Fruit fly (Drosophila melanogaster) whole organism, embryonic: ENCODE data around the gene CG44303.

Experiments used
- Atf3 ChIP-seq: fragments of 200-800 bp; sonication (Bioruptor generic); optimal IDR thresholded peaks from 3 replicates; lab custom pipeline; 2016; ENCODE audit warnings: missing biosample characterization, missing genetic modification characterization
- B-H1 ChIP-seq: fragments of 200-800 bp; sonication (Bioruptor generic); IDR thresholded peaks from 3 replicates; pipeline ENCODE4 v1.3.6; 2022; ENCODE audit warnings: missing biosample characterization, missing genetic modification characterization
- CG10321 ChIP-seq: fragments of 200-800 bp; sonication (Bioruptor generic); IDR thresholded peaks from 2 replicates; pipeline ENCODE4 v1.3.6; 2022; ENCODE audit warnings: missing biosample characterization, missing genetic modification characterization
- CG12155 ChIP-seq: fragments of 200-800 bp; sonication (Bioruptor generic); optimal IDR thresholded peaks from 3 replicates; lab custom pipeline; 2016; ENCODE audit warnings: missing biosample characterization, missing genetic modification characterization
- CG12219 ChIP-seq: fragments of 200-800 bp; sonication (Bioruptor generic); optimal IDR thresholded peaks from 3 replicates; lab custom pipeline; 2018; ENCODE audit warnings: missing biosample characterization, mild to moderate bottlenecking, missing genetic modification characterization
- CG12942 ChIP-seq: fragments of 200-800 bp; sonication (Bioruptor generic); optimal IDR thresholded peaks from 3 replicates; lab custom pipeline; 2016; ENCODE audit warnings: missing biosample characterization, missing genetic modification characterization
- CG13775 ChIP-seq: fragments of 200-800 bp; sonication (Bioruptor generic); optimal IDR thresholded peaks from 3 replicates; lab custom pipeline; 2017; ENCODE audit warnings: missing biosample characterization, mild to moderate bottlenecking, missing genetic modification characterization
- CG14014 ChIP-seq: fragments of 200-800 bp; sonication (Bioruptor generic); IDR thresholded peaks from 2 replicates; pipeline ENCODE4 v1.3.6; 2022; ENCODE audit warnings: missing biosample characterization, missing genetic modification characterization
- CG14050 ChIP-seq: fragments of 200-800 bp; sonication (Bioruptor generic); IDR thresholded peaks from 3 replicates; pipeline ENCODE4 v1.3.6; 2022; ENCODE audit warnings: missing biosample characterization, missing genetic modification characterization
- CG15479 ChIP-seq: fragments of 200-800 bp; sonication (Bioruptor generic); optimal IDR thresholded peaks from 3 replicates; lab custom pipeline; 2019; ENCODE audit warnings: missing biosample characterization, mild to moderate bottlenecking, missing genetic modification characterization, moderate library complexity
- CG16813 ChIP-seq: fragments of 200-800 bp; sonication (Bioruptor generic); IDR thresholded peaks from 3 replicates; pipeline ENCODE4 v1.3.6; 2022; ENCODE audit warnings: missing biosample characterization, missing genetic modification characterization; ENCODE audit not compliant: partially characterized antibody
- CG17328 ChIP-seq: fragments of 200-800 bp; sonication (Bioruptor generic); IDR thresholded peaks from 2 replicates; pipeline ENCODE4 v1.3.6; 2022; ENCODE audit warnings: missing biosample characterization, missing genetic modification characterization
- CG17802 ChIP-seq: fragments of 200-800 bp; sonication (Bioruptor generic); optimal IDR thresholded peaks from 2 replicates; lab custom pipeline; 2018; ENCODE audit warnings: missing biosample characterization, mild to moderate bottlenecking, missing genetic modification characterization, moderate library complexity
- CG31224 ChIP-seq: fragments of 200-800 bp; sonication (Bioruptor generic); IDR thresholded peaks from 2 replicates; pipeline ENCODE4 v1.3.6; 2022; ENCODE audit warnings: missing biosample characterization, missing genetic modification characterization
- CG32532 ChIP-seq: fragments of 200-800 bp; sonication (Bioruptor generic); IDR thresholded peaks from 2 replicates; pipeline ENCODE4 v1.3.6; 2022; ENCODE audit warnings: missing biosample characterization, missing genetic modification characterization
- CG42726 ChIP-seq: fragments of 200-800 bp; sonication (Bioruptor generic); IDR thresholded peaks from 2 replicates; pipeline ENCODE4 v1.3.6; 2022; ENCODE audit warnings: missing biosample characterization, missing genetic modification characterization; ENCODE audit not compliant: partially characterized antibody
- CG43689 ChIP-seq: fragments of 200-800 bp; sonication (Bioruptor generic); IDR thresholded peaks from 2 replicates; pipeline ENCODE4 v1.3.6; 2022; ENCODE audit warnings: missing biosample characterization, missing genetic modification characterization
- CG4854 ChIP-seq: fragments of 200-800 bp; sonication (Bioruptor generic); optimal IDR thresholded peaks from 2 replicates; lab custom pipeline; 2016; ENCODE audit warnings: missing biosample characterization, missing genetic modification characterization, inconsistent platforms
- CG5180 ChIP-seq: fragments of 200-800 bp; sonication (Bioruptor generic); optimal IDR thresholded peaks from 3 replicates; lab custom pipeline; 2017; ENCODE audit warnings: missing biosample characterization, missing genetic modification characterization, mild to moderate bottlenecking, moderate library complexity, missing genetic modification reagents
- CG6654 ChIP-seq: fragments of 200-800 bp; sonication (Bioruptor generic); optimal IDR thresholded peaks from 2 replicates; lab custom pipeline; 2017; ENCODE audit warnings: missing biosample characterization, mild to moderate bottlenecking, missing genetic modification characterization
- CG7271 ChIP-seq: fragments of 200-800 bp; sonication (Bioruptor generic); optimal IDR thresholded peaks from 2 replicates; lab custom pipeline; 2018; ENCODE audit warnings: missing biosample characterization, mild to moderate bottlenecking, missing genetic modification characterization, moderate library complexity
- CG9727 ChIP-seq: fragments of 200-800 bp; sonication (Bioruptor generic); optimal IDR thresholded peaks from 3 replicates; lab custom pipeline; 2017; ENCODE audit warnings: missing biosample characterization, mild to moderate bottlenecking, missing genetic modification characterization
- CG9817 ChIP-seq: fragments of 200-800 bp; sonication (Bioruptor generic); optimal IDR thresholded peaks from 2 replicates; lab custom pipeline; 2018; ENCODE audit warnings: missing biosample characterization, mild to moderate bottlenecking, missing genetic modification characterization, moderate library complexity
- Dad ChIP-seq: fragments of 200-800 bp; sonication (Bioruptor generic); optimal IDR thresholded peaks from 3 replicates; lab custom pipeline; 2016; ENCODE audit warnings: missing biosample characterization, missing genetic modification characterization
- Doc2 ChIP-seq: fragments of 200-800 bp; sonication (Bioruptor generic); IDR thresholded peaks from 2 replicates; pipeline ENCODE4 v1.3.6; 2022; ENCODE audit warnings: missing biosample characterization, missing genetic modification characterization
- ERR ChIP-seq: fragments of 200-800 bp; sonication (Bioruptor generic); optimal IDR thresholded peaks from 2 replicates; lab custom pipeline; 2016; ENCODE audit warnings: missing biosample characterization, missing genetic modification characterization
- Ets65A ChIP-seq: fragments of 200-800 bp; sonication (Bioruptor generic); peaks from one replicate; lab custom pipeline; 2016; ENCODE audit warnings: missing biosample characterization, missing genetic modification characterization
- Hmr ChIP-seq: fragments of 200-800 bp; sonication (Bioruptor generic); optimal IDR thresholded peaks from 3 replicates; lab custom pipeline; 2017; ENCODE audit warnings: mild to moderate bottlenecking, missing biosample characterization, missing genetic modification reagents, missing genetic modification characterization
- Hr39 ChIP-seq: fragments of >200 bp; optimal IDR thresholded peaks from 2 replicates; lab custom pipeline; 2017
- NC2β ChIP-seq: fragments of 200-800 bp; sonication (Bioruptor generic); optimal IDR thresholded peaks from 2 replicates; lab custom pipeline; 2016; ENCODE audit warnings: missing biosample characterization, missing genetic modification characterization
- Side ChIP-seq: fragments of 200-800 bp; sonication (Bioruptor generic); optimal IDR thresholded peaks from 2 replicates; lab custom pipeline; 2016; ENCODE audit warnings: missing biosample characterization, missing genetic modification characterization
- Taf1 ChIP-seq: fragments of 200-800 bp; sonication (Bioruptor generic); IDR thresholded peaks from 2 replicates; pipeline ENCODE4 v1.3.6; 2022; ENCODE audit warnings: missing biosample characterization, missing genetic modification characterization
- chinmo ChIP-seq: fragments of 200-800 bp; sonication (Bioruptor generic); IDR thresholded peaks from 4 replicates; pipeline ENCODE4 v1.3.6; 2022; ENCODE audit warnings: missing biosample characterization, missing genetic modification characterization; ENCODE audit not compliant: partially characterized antibody
- dimm ChIP-seq: fragments of 200-800 bp; sonication (Bioruptor generic); IDR thresholded peaks from 2 replicates; pipeline ENCODE4 v1.3.6; 2022; ENCODE audit warnings: missing biosample characterization, missing genetic modification characterization
- eve ChIP-seq, 2 experiments: fragments of >200 bp; optimal IDR thresholded peaks; 2 replicates each; lab custom pipeline; 2017; ENCODE audit warnings: missing biosample characterization in 2 of 2, missing genetic modification characterization in 2 of 2
- eyg ChIP-seq: fragments of 200-800 bp; sonication (Bioruptor generic); optimal IDR thresholded peaks from 3 replicates; lab custom pipeline; 2016; ENCODE audit warnings: missing biosample characterization, missing genetic modification characterization
- fd96Cb ChIP-seq: fragments of 200-800 bp; sonication (Bioruptor generic); optimal IDR thresholded peaks from 2 replicates; lab custom pipeline; 2018; ENCODE audit warnings: missing biosample characterization, mild to moderate bottlenecking, missing genetic modification characterization, moderate library complexity
- ham ChIP-seq: fragments of 200-800 bp; sonication (Bioruptor generic); IDR thresholded peaks from 2 replicates; pipeline ENCODE4 v1.3.6; 2022; ENCODE audit warnings: missing biosample characterization, missing genetic modification characterization
- hkb ChIP-seq, 2 experiments: fragments of 200-800 bp in 1 of 2; fragments of >200 bp in 1 of 2; sonication (Bioruptor generic) in 1 of 2; IDR thresholded peaks in 1 of 2; optimal IDR thresholded peaks in 1 of 2; 2 replicates each; pipeline versions ENCODE4 v1.3.6 to Lab custom; 2017 to 2022; ENCODE audit warnings: missing biosample characterization in 1 of 2, missing genetic modification characterization in 1 of 2
- inv ChIP-seq: fragments of 200-800 bp; sonication (Bioruptor generic); IDR thresholded peaks from 2 replicates; pipeline ENCODE4 v1.3.6; 2022; ENCODE audit warnings: missing biosample characterization, missing genetic modification characterization; ENCODE audit not compliant: partially characterized antibody
- oc ChIP-seq: fragments of 200-800 bp; sonication (Bioruptor generic); optimal IDR thresholded peaks from 2 replicates; lab custom pipeline; 2018; ENCODE audit warnings: missing biosample characterization, mild to moderate bottlenecking, missing genetic modification characterization, moderate library complexity
- onecut ChIP-seq: fragments of 200-800 bp; sonication (Bioruptor generic); IDR thresholded peaks from 2 replicates; pipeline ENCODE4 v1.3.6; 2022; ENCODE audit warnings: missing biosample characterization, missing genetic modification characterization
- pita ChIP-seq: fragments of 200-800 bp; sonication (Bioruptor generic); optimal IDR thresholded peaks from 2 replicates; lab custom pipeline; 2017; ENCODE audit warnings: missing biosample characterization, mild to moderate bottlenecking, missing genetic modification characterization
- ranshi ChIP-seq: fragments of 200-800 bp; sonication (Bioruptor generic); IDR thresholded peaks from 2 replicates; pipeline ENCODE4 v1.3.6; 2022; ENCODE audit warnings: missing biosample characterization, missing genetic modification characterization
- seq ChIP-seq: fragments of 200-800 bp; sonication (Bioruptor generic); IDR thresholded peaks from 2 replicates; pipeline ENCODE4 v1.3.6; 2022; ENCODE audit warnings: missing biosample characterization, missing genetic modification characterization
- twi ChIP-seq: fragments of 200-800 bp; optimal IDR thresholded peaks from 2 replicates; lab custom pipeline; 2019; ENCODE audit warnings: missing biosample characterization, mild to moderate bottlenecking, missing genetic modification characterization, moderate library complexity
- vvl ChIP-seq: fragments of 200-800 bp; sonication (Bioruptor generic); IDR thresholded peaks from 2 replicates; pipeline ENCODE4 v1.3.6; 2022; ENCODE audit warnings: missing biosample characterization, missing genetic modification characterization
- wor ChIP-seq: fragments of 200-800 bp; sonication (Bioruptor generic); IDR thresholded peaks from 2 replicates; pipeline ENCODE4 v1.3.6; 2022; ENCODE audit warnings: missing biosample characterization, missing genetic modification characterization

The CG44303 gene

dm6 chrX:6654198-6654831, 32.9 kb downstream of the CG44303 start, which contains the start of the genes CG3226 and Cdc7 (continued):
- TF ChIP-seq CG5180 (peak; percentile 76), CG4854 (peak; percentile 31), CG17328 (GFP tag; lab: Robert Waterston, UW) (peak; percentile 47; the same call in 1 of the 2 replicates), Hmr (GFP tag; lab: Kevin White, UChicago) (peak; percentile 93), CG7271 (tag; lab: Kevin White, UChicago) (peak; percentile 81), CG6654 (GFP tag; lab: Kevin White, UChicago) (peak; percentile 43), fd96Cb (tag; lab: Kevin White, UChicago) (no peak), CG9817 (tag; lab: Kevin White, UChicago) (peak; percentile 64), eyg (GFP tag; lab: Kevin White, UChicago) (peak; percentile 17), CG12942 (GFP tag; lab: Kevin White, UChicago) (no peak), ranshi (GFP tag; lab: Robert Waterston, UW) (peak; percentile 56), CG17802 (tag; lab: Kevin White, UChicago) (peak; percentile 38), CG31224 (GFP tag; lab: Robert Waterston, UW) (0 out of 2 replicates have a peak, but pooled peaks have one; percentile 13), pita (GFP tag; lab: Kevin White, UChicago) (no peak), hkb (optimal IDR thresholded peaks at IDR 0.05; lab: Kevin White, UChicago) (no peak), hkb (GFP tag; IDR thresholded peaks at IDR 0.05; lab: Robert Waterston, UW) (peak; percentile 41; the same call in 1 of the 2 replicates), CG32532 (peak; percentile 71), CG42726 (GFP tag; lab: Robert Waterston, UW) (peak; percentile 83), CG12155 (GFP tag; lab: Kevin White, UChicago) (peak; percentile 27), ERR (no peak), seq (GFP tag; lab: Robert Waterston, UW) (0 out of 2 replicates have a peak, but pooled peaks have one; percentile 21), vvl (GFP tag; lab: Robert Waterston, UW) (peak; percentile 78), CG43689 (peak; percentile 32; the same call in 1 of the 2 replicates), inv (GFP tag; lab: Robert Waterston, UW) (peak; percentile 67), oc (tag; lab: Kevin White, UChicago) (peak; percentile 41), CG12219 (GFP tag; lab: Kevin White, UChicago) (peak; percentile 49), Atf3 (GFP tag; lab: Kevin White, UChicago) (peak; percentile 6), CG16813 (peak; percentile 76), Doc2 (GFP tag; lab: Robert Waterston, UW) (no peak), CG10321 (GFP tag; lab: Robert Waterston, UW) (peak; percentile 39; the same call in 1 of the 2 replicates), Hr39 (lab: Kevin White, UChicago) (no peak), B-H1 (GFP tag; lab: Robert Waterston, UW) (peak; percentile 33; the same call in 1 of the 3 replicates), twi (peak; percentile 65), CG9727 (GFP tag; lab: Kevin White, UChicago) (peak; percentile 90), Taf1 (GFP tag; lab: Robert Waterston, UW) (no peak), onecut (peak; percentile 75), CG15479 (peak; percentile 10), Ets65A (peak; percentile 93), CG14050 (GFP tag; lab: Robert Waterston, UW) (peak; percentile 48; the same call in 1 of the 3 replicates), NC2β (peak; percentile 85), eve (GFP tag; optimal IDR thresholded peaks at IDR 0.05; lab: Kevin White, UChicago) (no peak), CG14014 (GFP tag; lab: Robert Waterston, UW) (peak; percentile 46; the same call in 1 of the 2 replicates), wor (GFP tag; lab: Robert Waterston, UW) (no peak), chinmo (GFP tag; lab: Robert Waterston, UW) (0 out of 4 replicates have a peak, but pooled peaks have one; percentile 11), dimm (GFP tag; lab: Robert Waterston, UW) (no peak), Side (peak; percentile 56), Dad (GFP tag; lab: Kevin White, UChicago) (peak; percentile 43), CG13775 (GFP tag; lab: Kevin White, UChicago) (peak; percentile 87), ham (GFP tag; lab: Robert Waterston, UW) (no peak)
